Worm (Caenorhabditis elegans): ENCODE measurements around the gene fbxb-14.

ce11 chrII:624443-624842 is 41.9 kb upstream of the fbxb-14 start, which contains the start of gene T04B8.5:
- TF ChIP-seq F16B12.6 (tag; optimal IDR thresholded peaks at IDR 0.05) (no peak), tlp-1 (tag; optimal IDR thresholded peaks at IDR 0.05) (no peak), nhr-237 (tag; optimal IDR thresholded peaks at IDR 0.05) (no peak), skn-1 (tag; optimal IDR thresholded peaks at IDR 0.05) (no peak), aly-2 (tag; optimal IDR thresholded peaks at IDR 0.05) (no peak), lsy-2 (tag; optimal IDR thresholded peaks at IDR 0.05) (no peak), C16A3.4 (tag; optimal IDR thresholded peaks at IDR 0.05) (no peak), lin-39 (tag; optimal IDR thresholded peaks at IDR 0.05) (no peak), nhr-11 (tag; optimal IDR thresholded peaks at IDR 0.05) (no peak), hlh-4 (tag; optimal IDR thresholded peaks at IDR 0.05) (no peak)
